Fruit fly (Drosophila melanogaster): ENCODE measurements around the gene ATPsyndelta.

ATPsyndelta gene

DNA sequence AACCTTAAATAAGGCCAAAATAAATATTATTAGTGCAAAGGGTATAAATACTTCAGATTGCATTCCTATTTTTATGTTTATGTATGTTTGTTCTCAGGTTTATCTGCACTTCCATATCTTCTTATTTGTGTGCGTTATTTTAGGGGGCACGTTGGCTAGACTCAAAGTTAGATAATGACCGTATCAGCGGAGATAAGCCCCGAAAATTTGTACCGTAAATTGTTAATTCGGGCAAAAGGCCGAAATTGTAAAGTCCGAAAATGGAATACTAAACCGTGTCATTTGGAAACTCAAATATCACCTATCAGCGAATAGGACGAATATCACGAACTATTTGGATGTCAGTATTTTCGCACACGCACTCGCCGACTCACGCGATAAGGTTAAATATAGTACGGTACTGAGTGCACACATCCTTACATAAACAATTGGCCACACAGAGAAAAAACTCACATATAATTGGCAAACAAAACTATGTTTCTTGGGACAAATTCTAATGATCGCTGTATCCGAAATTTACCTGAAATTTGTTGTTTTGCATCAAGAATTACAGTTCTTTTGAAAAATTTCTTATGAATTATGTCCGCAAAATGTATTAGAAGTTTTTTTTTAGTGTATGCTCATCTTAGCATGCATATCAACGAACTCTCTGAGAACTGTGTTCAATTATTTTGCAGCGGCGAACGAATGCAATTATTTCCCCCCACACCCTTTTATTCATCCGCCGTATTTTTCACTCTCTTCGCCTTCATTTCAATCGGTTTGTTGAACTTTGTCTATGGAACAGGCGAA is 50.6 kb downstream of the ATPsyndelta start, which contains the start of gene Hk (continued):
- TF ChIP-seq CG4282 (GFP tag; optimal IDR thresholded peaks at IDR 0.05) (no peak), fu2 (GFP tag; optimal IDR thresholded peaks at IDR 0.05) (peak; percentile 33), CG12219 (GFP tag; optimal IDR thresholded peaks at IDR 0.05) (no peak), her (GFP tag; optimal IDR thresholded peaks at IDR 0.05) (peak; percentile 55), Usf (GFP tag; optimal IDR thresholded peaks at IDR 0.05) (peak; percentile 15), CG3407 (GFP tag; optimal IDR thresholded peaks at IDR 0.05) (no peak), CG17385 (GFP tag; optimal IDR thresholded peaks at IDR 0.05) (peak; percentile 7), luna (GFP tag; optimal IDR thresholded peaks at IDR 0.05) (peak; percentile 8), al (GFP tag; IDR thresholded peaks at IDR 0.05) (peak; percentile 29; the same call in 1 of the 2 replicates), slbo (GFP tag; IDR thresholded peaks at IDR 0.05) (peak; percentile 69), chm (GFP tag; IDR thresholded peaks at IDR 0.05) (no peak), maf-S (GFP tag; optimal IDR thresholded peaks at IDR 0.05) (peak; percentile 56), zen2 (GFP tag; IDR thresholded peaks at IDR 0.05; ENCODE audit: partially characterized antibody) (no peak), lilli (GFP tag; optimal IDR thresholded peaks at IDR 0.05) (peak; percentile 74), CG2120 (GFP tag; optimal IDR thresholded peaks at IDR 0.05) (peak; percentile 83), CG15269 (tag; optimal IDR thresholded peaks at IDR 0.05) (peak; percentile 31), nom (GFP tag; optimal IDR thresholded peaks at IDR 0.05) (peak; percentile 60), CG8944 (GFP tag; optimal IDR thresholded peaks at IDR 0.05) (no peak), prd (optimal IDR thresholded peaks at IDR 0.05) (no peak), prd (GFP tag; IDR thresholded peaks at IDR 0.05) (peak; percentile 48; the same call in 2 of the 3 replicates), sens (GFP tag) (peak; percentile 80), CG14441 (GFP tag; IDR thresholded peaks at IDR 0.05) (0 out of 2 replicates have a peak, but pooled peaks have one; percentile 42), CG10267 (tag; optimal IDR thresholded peaks at IDR 0.05) (no peak), Pdp1 (GFP tag; optimal IDR thresholded peaks at IDR 0.05) (peak; percentile 15 to 74), Blimp-1 (GFP tag; optimal IDR thresholded peaks at IDR 0.05) (peak; percentile 11), pb (GFP tag; optimal IDR thresholded peaks at IDR 0.05) (peak; percentile 11), Doc2 (GFP tag; IDR thresholded peaks at IDR 0.05) (no peak), Dbx (GFP tag; IDR thresholded peaks at IDR 0.05) (no peak; the same call in 2 of the 3 replicates), Nf-YA (GFP tag; IDR thresholded peaks at IDR 0.05) (no peak), CG12769 (tag; optimal IDR thresholded peaks at IDR 0.05) (peak; percentile 49), Kr (GFP tag; optimal IDR thresholded peaks at IDR 0.05) (no peak), CG17328 (GFP tag; IDR thresholded peaks at IDR 0.05) (0 out of 2 replicates have a peak, but pooled peaks have one; percentile 28), bcd (GFP tag; optimal IDR thresholded peaks at IDR 0.05) (peak; percentile 9), CG16779 (GFP tag; IDR thresholded peaks at IDR 0.05) (no peak), CG3995 (GFP tag; optimal IDR thresholded peaks at IDR 0.05) (peak; percentile 12), D (optimal IDR thresholded peaks at IDR 0.05) (no peak), D (GFP tag; optimal IDR thresholded peaks at IDR 0.05) (peak; percentile 3), Atf3 (GFP tag; optimal IDR thresholded peaks at IDR 0.05) (no peak), chn (GFP tag; optimal IDR thresholded peaks at IDR 0.05) (peak; percentile 11), Dad (GFP tag; optimal IDR thresholded peaks at IDR 0.05) (peak; percentile 6), grn (GFP tag; optimal IDR thresholded peaks at IDR 0.05) (no peak), CG1832 (GFP tag; optimal IDR thresholded peaks at IDR 0.05) (no peak), unpg (GFP tag; optimal IDR thresholded peaks at IDR 0.05) (peak; percentile 28), caup (GFP tag; optimal IDR thresholded peaks at IDR 0.05; ENCODE audit: severe bottlenecking) (peak; percentile 5), Rx (GFP tag; IDR thresholded peaks at IDR 0.05) (no peak), CG1603 (tag; optimal IDR thresholded peaks at IDR 0.05) (peak; percentile 15), ro (GFP tag; IDR thresholded peaks at IDR 0.05) (no peak), jumu (GFP tag; optimal IDR thresholded peaks at IDR 0.05) (no peak), CG3163 (GFP tag; optimal IDR thresholded peaks at IDR 0.05) (peak; percentile 4), CTCF (GFP tag; optimal IDR thresholded peaks at IDR 0.05) (no peak), nerfin-2 (GFP tag; IDR thresholded peaks at IDR 0.05; ENCODE audit: partially characterized antibody) (no peak)

Measured in whole organism, embryonic.